Fruit fly (Drosophila melanogaster) whole organism, embryonic: Measurements from ENCODE around the gene Crz.

Experiments
- Adf1 ChIP-seq: fragments of 200-800 bp; sonication (Bioruptor generic); IDR thresholded peaks from 2 replicates; pipeline ENCODE4 v1.3.6; 2022; ENCODE audit warnings: missing biosample characterization, missing genetic modification characterization
- Antp ChIP-seq: fragments of 200-800 bp; sonication (Bioruptor generic); optimal IDR thresholded peaks from 3 replicates; lab custom pipeline; 2016; ENCODE audit warnings: missing biosample characterization, missing genetic modification characterization
- Atf-2 ChIP-seq: fragments of 200-800 bp; sonication (Bioruptor generic); optimal IDR thresholded peaks from 2 replicates; lab custom pipeline; 2016; ENCODE audit warnings: missing biosample characterization, missing genetic modification characterization
- B-H1 ChIP-seq: fragments of 200-800 bp; sonication (Bioruptor generic); IDR thresholded peaks from 3 replicates; pipeline ENCODE4 v1.3.6; 2022; ENCODE audit warnings: missing biosample characterization, missing genetic modification characterization
- C15 ChIP-seq: fragments of 200-800 bp; sonication (Bioruptor generic); IDR thresholded peaks from 3 replicates; pipeline ENCODE4 v1.3.6; 2022; ENCODE audit warnings: missing biosample characterization, missing genetic modification characterization
- CG11504 ChIP-seq: fragments of 200-800 bp; sonication (Bioruptor generic); optimal IDR thresholded peaks from 3 replicates; lab custom pipeline; 2019; ENCODE audit warnings: missing biosample characterization, mild to moderate bottlenecking, missing genetic modification characterization, moderate library complexity
- CG12219 ChIP-seq: fragments of 200-800 bp; sonication (Bioruptor generic); optimal IDR thresholded peaks from 3 replicates; lab custom pipeline; 2018; ENCODE audit warnings: missing biosample characterization, mild to moderate bottlenecking, missing genetic modification characterization
- CG14441 ChIP-seq: fragments of 200-800 bp; sonication (Bioruptor generic); IDR thresholded peaks from 2 replicates; pipeline ENCODE4 v1.3.6; 2022; ENCODE audit warnings: missing biosample characterization, missing genetic modification characterization
- CG15011 ChIP-seq: fragments of 200-800 bp; sonication (Bioruptor generic); optimal IDR thresholded peaks from 3 replicates; lab custom pipeline; 2018; ENCODE audit warnings: missing biosample characterization, mild to moderate bottlenecking, missing genetic modification characterization
- CG15269 ChIP-seq: fragments of 200-800 bp; sonication (Bioruptor generic); optimal IDR thresholded peaks from 2 replicates; lab custom pipeline; 2018; ENCODE audit warnings: missing biosample characterization, mild to moderate bottlenecking, missing genetic modification characterization, moderate library complexity
- CG15696 ChIP-seq: fragments of 200-800 bp; sonication (Bioruptor generic); optimal IDR thresholded peaks from 2 replicates; lab custom pipeline; 2019; ENCODE audit warnings: missing biosample characterization, mild to moderate bottlenecking, missing genetic modification characterization, moderate library complexity
- CG17802 ChIP-seq: fragments of 200-800 bp; sonication (Bioruptor generic); optimal IDR thresholded peaks from 2 replicates; lab custom pipeline; 2018; ENCODE audit warnings: missing biosample characterization, mild to moderate bottlenecking, missing genetic modification characterization, moderate library complexity
- CG31224 ChIP-seq: fragments of 200-800 bp; sonication (Bioruptor generic); IDR thresholded peaks from 2 replicates; pipeline ENCODE4 v1.3.6; 2022; ENCODE audit warnings: missing biosample characterization, missing genetic modification characterization
- CG32532 ChIP-seq: fragments of 200-800 bp; sonication (Bioruptor generic); IDR thresholded peaks from 2 replicates; pipeline ENCODE4 v1.3.6; 2022; ENCODE audit warnings: missing biosample characterization, missing genetic modification characterization
- CG32767 ChIP-seq: fragments of 200-800 bp; sonication (Bioruptor generic); IDR thresholded peaks from 2 replicates; pipeline ENCODE4 v1.3.6; 2022; ENCODE audit warnings: missing biosample characterization, missing genetic modification characterization
- CG3838 ChIP-seq: fragments of 200-800 bp; sonication (Bioruptor generic); optimal IDR thresholded peaks from 3 replicates; lab custom pipeline; 2016; ENCODE audit warnings: missing biosample characterization, missing genetic modification characterization
- CG3847 ChIP-seq: fragments of 200-800 bp; sonication (Bioruptor generic); IDR thresholded peaks from 2 replicates; pipeline ENCODE4 v1.3.6; 2022; ENCODE audit warnings: missing biosample characterization, missing genetic modification characterization
- CG4404 ChIP-seq: fragments of 200-800 bp; sonication (Bioruptor generic); IDR thresholded peaks from 2 replicates; pipeline ENCODE4 v1.3.6; 2022; ENCODE audit warnings: missing biosample characterization, missing genetic modification characterization
- CG6654 ChIP-seq: fragments of 200-800 bp; sonication (Bioruptor generic); optimal IDR thresholded peaks from 2 replicates; lab custom pipeline; 2017; ENCODE audit warnings: missing biosample characterization, mild to moderate bottlenecking, missing genetic modification characterization
- CG9932 ChIP-seq: fragments of 200-800 bp; sonication (Bioruptor generic); IDR thresholded peaks from 2 replicates; pipeline ENCODE4 v1.3.6; 2022; ENCODE audit warnings: missing biosample characterization, missing genetic modification characterization
- Dll ChIP-seq: fragments of 200-800 bp; sonication (Bioruptor generic); IDR thresholded peaks from 4 replicates; pipeline ENCODE4 v1.3.6; 2022; ENCODE audit warnings: missing biosample characterization, missing genetic modification characterization; ENCODE audit not compliant: partially characterized antibody
- Drgx ChIP-seq: fragments of 200-800 bp; sonication (Bioruptor generic); IDR thresholded peaks from 2 replicates; pipeline ENCODE4 v1.3.6; 2022; ENCODE audit warnings: missing biosample characterization, missing genetic modification characterization
- HmgD ChIP-seq: fragments of 200-800 bp; sonication (Bioruptor generic); optimal IDR thresholded peaks from 3 replicates; lab custom pipeline; 2016; ENCODE audit warnings: missing biosample characterization, missing genetic modification characterization
- Hmr ChIP-seq: fragments of 200-800 bp; sonication (Bioruptor generic); optimal IDR thresholded peaks from 3 replicates; lab custom pipeline; 2017; ENCODE audit warnings: mild to moderate bottlenecking, missing biosample characterization, missing genetic modification reagents, missing genetic modification characterization
- MTF-1 ChIP-seq: fragments of 200-800 bp; sonication (Bioruptor generic); optimal IDR thresholded peaks from 2 replicates; lab custom pipeline; 2018; ENCODE audit warnings: missing biosample characterization, mild to moderate bottlenecking, missing genetic modification characterization, borderline replicate concordance
- Max ChIP-seq: fragments of 200-800 bp; sonication (Bioruptor generic); optimal IDR thresholded peaks from 2 replicates; lab custom pipeline; 2016; ENCODE audit warnings: missing biosample characterization, mild to moderate bottlenecking, missing genetic modification characterization
- Rx ChIP-seq: fragments of 200-800 bp; sonication (Bioruptor generic); IDR thresholded peaks from 2 replicates; pipeline ENCODE4 v1.3.6; 2022; ENCODE audit warnings: missing biosample characterization, missing genetic modification characterization
- Sox100B ChIP-seq: fragments of 200-800 bp; sonication (Bioruptor generic); optimal IDR thresholded peaks from 3 replicates; lab custom pipeline; 2018; ENCODE audit warnings: missing biosample characterization, mild to moderate bottlenecking, missing genetic modification characterization
- Vsx1 ChIP-seq: fragments of 200-800 bp; sonication (Bioruptor generic); optimal IDR thresholded peaks from 2 replicates; lab custom pipeline; 2017; ENCODE audit warnings: missing biosample characterization, mild to moderate bottlenecking, missing genetic modification characterization, missing genetic modification reagents
- Xbp1 ChIP-seq: fragments of 200-800 bp; sonication (Bioruptor generic); optimal IDR thresholded peaks from 3 replicates; lab custom pipeline; 2016; ENCODE audit warnings: missing biosample characterization, mild to moderate bottlenecking, missing genetic modification characterization
- Xrp1 ChIP-seq: fragments of 200-800 bp; sonication (Bioruptor generic); IDR thresholded peaks from 2 replicates; pipeline ENCODE4 v1.3.6; 2022; ENCODE audit warnings: missing biosample characterization, missing genetic modification characterization
- ase ChIP-seq: fragments of 200-800 bp; sonication (Bioruptor generic); IDR thresholded peaks from 3 replicates; pipeline ENCODE4 v1.3.6; 2022; ENCODE audit warnings: missing biosample characterization, missing genetic modification characterization
- bowl ChIP-seq: fragments of 200-800 bp; sonication (Bioruptor generic); IDR thresholded peaks from 2 replicates; pipeline ENCODE4 v1.3.6; 2022; ENCODE audit warnings: missing biosample characterization, missing genetic modification characterization
- chm ChIP-seq: fragments of 200-800 bp; sonication (Bioruptor generic); IDR thresholded peaks from 2 replicates; pipeline ENCODE4 v1.3.6; 2022; ENCODE audit warnings: missing biosample characterization, missing genetic modification characterization
- chn ChIP-seq: fragments of 200-800 bp; sonication (Bioruptor generic); optimal IDR thresholded peaks from 2 replicates; lab custom pipeline; 2016; ENCODE audit warnings: missing biosample characterization, missing genetic modification characterization
- crp ChIP-seq, 2 experiments: fragments of 200-800 bp; sonication (Bioruptor generic); optimal IDR thresholded peaks; 2 replicates in 1 of 2; 3 replicates in 1 of 2; lab custom pipeline; 2017; ENCODE audit warnings: missing biosample characterization in 2 of 2, missing genetic modification characterization in 2 of 2, mild to moderate bottlenecking in 1 of 2, moderate library complexity in 1 of 2
- ems ChIP-seq: fragments of 200-800 bp; sonication (Bioruptor generic); optimal IDR thresholded peaks from 3 replicates; lab custom pipeline; 2016; ENCODE audit warnings: missing biosample characterization, missing genetic modification characterization
- gce ChIP-seq: fragments of 200-800 bp; sonication (Bioruptor generic); IDR thresholded peaks from 3 replicates; pipeline ENCODE4 v1.3.6; 2022; ENCODE audit warnings: missing biosample characterization, missing genetic modification characterization
- lmd ChIP-seq: fragments of 200-800 bp; sonication (Bioruptor generic); IDR thresholded peaks from 2 replicates; pipeline ENCODE4 v1.3.6; 2022; ENCODE audit warnings: missing biosample characterization, missing genetic modification characterization
- lov ChIP-seq, 2 experiments: fragments of 200-800 bp in 1 of 2; fragments of >200 bp in 1 of 2; sonication (Bioruptor generic) in 1 of 2; IDR thresholded peaks in 1 of 2; optimal IDR thresholded peaks in 1 of 2; 2 replicates in 1 of 2; 3 replicates in 1 of 2; pipeline versions ENCODE4 v1.3.6 to Lab custom; 2017 to 2022; ENCODE audit warnings: missing biosample characterization in 1 of 2, missing genetic modification characterization in 1 of 2
- pb ChIP-seq: fragments of 200-800 bp; sonication (Bioruptor generic); optimal IDR thresholded peaks from 3 replicates; lab custom pipeline; 2016; ENCODE audit warnings: missing biosample characterization, missing genetic modification characterization
- tna ChIP-seq: fragments of 200-800 bp; sonication (Bioruptor generic); IDR thresholded peaks from 2 replicates; pipeline ENCODE4 v1.3.6; 2022; ENCODE audit warnings: missing biosample characterization, missing genetic modification characterization; ENCODE audit not compliant: partially characterized antibody
- trh ChIP-seq: fragments of 200-800 bp; sonication (Bioruptor generic); optimal IDR thresholded peaks from 2 replicates; lab custom pipeline; 2016; ENCODE audit warnings: missing biosample characterization, missing genetic modification characterization
- vvl ChIP-seq: fragments of 200-800 bp; sonication (Bioruptor generic); IDR thresholded peaks from 2 replicates; pipeline ENCODE4 v1.3.6; 2022; ENCODE audit warnings: missing biosample characterization, missing genetic modification characterization
- wdn ChIP-seq: fragments of 200-800 bp; sonication (Bioruptor generic); IDR thresholded peaks from 2 replicates; pipeline ENCODE4 v1.3.6; 2022; ENCODE audit warnings: missing biosample characterization, missing genetic modification characterization
- zf30C ChIP-seq: fragments of 200-800 bp; sonication (Bioruptor generic); optimal IDR thresholded peaks from 3 replicates; lab custom pipeline; 2018; ENCODE audit warnings: missing biosample characterization, mild to moderate bottlenecking, missing genetic modification characterization

Crz gene

dm6 chr3R:14285059-14285953 is 29.3 kb upstream of the Crz start (continued):
- no peak for TF ChIP-seq Adf1 (GFP tag; lab: Robert Waterston, UW)
- peak; percentile 6 for TF ChIP-seq CG3838 (GFP tag; lab: Kevin White, UChicago)
- peak; percentile 10 for TF ChIP-seq trh
- TF ChIP-seq ems (GFP tag; lab: Kevin White, UChicago), result no peak
- no peak for TF ChIP-seq Sox100B (GFP tag; lab: Kevin White, UChicago)
- TF ChIP-seq CG6654 (GFP tag; lab: Kevin White, UChicago), result no peak
- TF ChIP-seq, all 482 proteins: peak for 89

- TF ChIP-seq C15 (no peak), Rx (GFP tag; lab: Robert Waterston, UW) (no peak), trh (no peak), Vsx1 (GFP tag; lab: Kevin White, UChicago) (peak; percentile 9), CG15696 (tag; lab: Kevin White, UChicago) (peak; percentile 5), lov (optimal IDR thresholded peaks at IDR 0.05; lab: Kevin White, UChicago) (no peak), lov (GFP tag; IDR thresholded peaks at IDR 0.05; lab: Robert Waterston, UW) (no peak), gce (GFP tag; lab: Robert Waterston, UW) (no peak), B-H1 (GFP tag; lab: Robert Waterston, UW) (no peak), CG14441 (GFP tag; lab: Robert Waterston, UW) (no peak), zf30C (GFP tag; lab: Kevin White, UChicago) (no peak), Xbp1 (GFP tag; lab: Kevin White, UChicago) (no peak), pb (GFP tag; lab: Kevin White, UChicago) (no peak), chn (GFP tag; lab: Kevin White, UChicago) (no peak), Xrp1 (GFP tag; lab: Robert Waterston, UW) (no peak), CG11504 (tag; lab: Kevin White, UChicago) (peak; percentile 66), tna (GFP tag; lab: Robert Waterston, UW) (no peak), CG15011 (GFP tag; lab: Kevin White, UChicago) (no peak), crp (GFP tag; optimal IDR thresholded peaks at IDR 0.05; lab: Kevin White, UChicago) (no peak), CG15269 (tag; lab: Kevin White, UChicago) (no peak), lmd (GFP tag; lab: Robert Waterston, UW) (no peak), HmgD (peak; percentile 69), Atf-2 (GFP tag; lab: Kevin White, UChicago) (no peak), Max (GFP tag; lab: Kevin White, UChicago) (no peak), Drgx (no peak), CG31224 (GFP tag; lab: Robert Waterston, UW) (no peak), wdn (GFP tag; lab: Robert Waterston, UW) (no peak), Antp (no peak), Dll (GFP tag; lab: Robert Waterston, UW) (no peak), MTF-1 (GFP tag; lab: Kevin White, UChicago) (no peak), chm (GFP tag; lab: Robert Waterston, UW) (no peak), CG32767 (no peak), vvl (GFP tag; lab: Robert Waterston, UW) (no peak), bowl (GFP tag; lab: Robert Waterston, UW) (no peak), CG12219 (GFP tag; lab: Kevin White, UChicago) (no peak), CG3847 (GFP tag; lab: Robert Waterston, UW) (no peak), CG9932 (GFP tag; lab: Robert Waterston, UW) (no peak), CG32532 (GFP tag; lab: Robert Waterston, UW) (no peak), CG4404 (GFP tag; lab: Robert Waterston, UW) (no peak), Hmr (GFP tag; lab: Kevin White, UChicago) (peak; percentile 65), CG17802 (tag; lab: Kevin White, UChicago) (no peak), ase (GFP tag; lab: Robert Waterston, UW) (no peak)
These were observed 28.1 kb upstream of the Crz start, which contains the start of gene trx for dm6 chr3R:14286320-14287190. TSS of gene trx (minus strand) at chr3R:14286903.
